Fruit fly (Drosophila melanogaster): ENCODE results near the gene Svip.

The Svip gene

dm6 chr3L:9372278-9372975 is 13.6 kb downstream of the Svip start, which contains the start of the genes Hsp67Bc, CG4456 and Hsp22 (continued):
- TF ChIP-seq CG31441 (GFP tag; IDR thresholded peaks at IDR 0.05) (no peak), phol (tag; optimal IDR thresholded peaks at IDR 0.05) (no peak), gce (GFP tag; IDR thresholded peaks at IDR 0.05) (0 out of 3 replicates have a peak, but pooled peaks have one; percentile 50), odd (GFP tag; optimal IDR thresholded peaks at IDR 0.05) (no peak), CG5180 (GFP tag; optimal IDR thresholded peaks at IDR 0.05) (peak; percentile 10), disco-r (GFP tag; optimal IDR thresholded peaks at IDR 0.05) (no peak), ems (GFP tag; optimal IDR thresholded peaks at IDR 0.05) (no peak), Sry-δ (GFP tag; optimal IDR thresholded peaks at IDR 0.05) (no peak), wor (GFP tag; IDR thresholded peaks at IDR 0.05) (no peak), CG1603 (tag; optimal IDR thresholded peaks at IDR 0.05) (peak; percentile 0), wdn (GFP tag; IDR thresholded peaks at IDR 0.05) (no peak), CG7745 (tag; optimal IDR thresholded peaks at IDR 0.05) (no peak), YL-1 (GFP tag; optimal IDR thresholded peaks at IDR 0.05) (no peak), btn (GFP tag; optimal IDR thresholded peaks at IDR 0.05) (no peak), bcd (GFP tag; optimal IDR thresholded peaks at IDR 0.05) (no peak), Antp (GFP tag; optimal IDR thresholded peaks at IDR 0.05) (no peak), HLH4C (GFP tag; IDR thresholded peaks at IDR 0.05; ENCODE audit: partially characterized antibody) (no peak; the same call in 2 of the 3 replicates), ttk (GFP tag; IDR thresholded peaks at IDR 0.05) (no peak), CG11093 (GFP tag; IDR thresholded peaks at IDR 0.05) (no peak), sna (GFP tag; IDR thresholded peaks at IDR 0.05; ENCODE audit: partially characterized antibody) (no peak), h (optimal IDR thresholded peaks at IDR 0.05) (no peak), pho (GFP tag; optimal IDR thresholded peaks at IDR 0.05) (no peak), crol (GFP tag; IDR thresholded peaks at IDR 0.05) (no peak), CG6683 (GFP tag; optimal IDR thresholded peaks at IDR 0.05) (no peak), br (optimal IDR thresholded peaks at IDR 0.05) (no peak), CG2889 (GFP tag; IDR thresholded peaks at IDR 0.05) (no peak), CG18599 (GFP tag; optimal IDR thresholded peaks at IDR 0.05) (peak; percentile 51), sob (GFP tag; IDR thresholded peaks at IDR 0.05) (no peak), CG12391 (tag; optimal IDR thresholded peaks at IDR 0.05) (no peak), CG13123 (GFP tag; optimal IDR thresholded peaks at IDR 0.05) (no peak), nom (GFP tag; optimal IDR thresholded peaks at IDR 0.05) (no peak), CG5245 (GFP tag; optimal IDR thresholded peaks at IDR 0.05) (no peak), sim (GFP tag; IDR thresholded peaks at IDR 0.05) (no peak), ssp (GFP tag; IDR thresholded peaks at IDR 0.05) (no peak), z (GFP tag; IDR thresholded peaks at IDR 0.05) (no peak), CG12104 (GFP tag; optimal IDR thresholded peaks at IDR 0.05) (no peak), stc (GFP tag; IDR thresholded peaks at IDR 0.05) (no peak), CG7271 (tag; optimal IDR thresholded peaks at IDR 0.05) (no peak), CG7556 (GFP tag; optimal IDR thresholded peaks at IDR 0.05) (no peak), CG12299 (tag; optimal IDR thresholded peaks at IDR 0.05) (no peak), CG11695 (GFP tag; IDR thresholded peaks at IDR 0.05) (no peak), CG13624 (GFP tag; optimal IDR thresholded peaks at IDR 0.05) (no peak), caup (GFP tag; optimal IDR thresholded peaks at IDR 0.05; ENCODE audit: severe bottlenecking) (no peak), tna (GFP tag; IDR thresholded peaks at IDR 0.05; ENCODE audit: partially characterized antibody) (no peak), crp (GFP tag; optimal IDR thresholded peaks at IDR 0.05) (no peak), CG9817 (tag; optimal IDR thresholded peaks at IDR 0.05) (no peak), trh (GFP tag; optimal IDR thresholded peaks at IDR 0.05) (no peak), CG2202 (tag; optimal IDR thresholded peaks at IDR 0.05) (no peak), CG15073 (GFP tag; optimal IDR thresholded peaks at IDR 0.05) (no peak), B-H2 (GFP tag; optimal IDR thresholded peaks at IDR 0.05) (no peak), CG30020 (tag; optimal IDR thresholded peaks at IDR 0.05) (no peak)
